Fruit fly (Drosophila melanogaster): ENCODE data around the gene REPTOR-BP.
A peak's percentile ranks its signal among the peaks of the same experiment; 100 is the strongest.

The REPTOR-BP gene

DNA sequence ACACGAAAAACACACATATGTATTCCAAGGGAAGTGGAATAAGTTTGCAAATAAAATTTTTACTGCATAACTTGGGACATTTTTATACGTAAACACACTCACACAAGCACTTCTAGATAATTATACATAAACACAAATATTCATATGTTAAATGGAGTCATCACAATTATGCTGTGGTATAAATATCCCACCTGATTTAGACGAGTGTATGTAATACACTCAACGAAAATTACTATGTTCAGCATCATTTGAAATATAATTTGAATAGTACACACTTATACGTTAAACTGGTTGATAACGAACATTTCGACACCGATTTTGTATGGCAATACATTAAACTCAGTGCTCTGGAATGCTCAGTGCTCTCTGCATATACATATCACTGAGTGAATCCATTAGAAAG is 32.8 kb upstream of the REPTOR-BP start (continued):
- peak; percentile 18 for TF ChIP-seq CG5180 (GFP tag; optimal IDR thresholded peaks at IDR 0.05)
- peak; percentile 44 for TF ChIP-seq Drgx (GFP tag; IDR thresholded peaks at IDR 0.05)
- TF ChIP-seq Ets97D (GFP tag; optimal IDR thresholded peaks at IDR 0.05) = no peak
- TF ChIP-seq lbe (GFP tag; optimal IDR thresholded peaks at IDR 0.05) = peak; percentile 57
- TF ChIP-seq ttk (GFP tag; IDR thresholded peaks at IDR 0.05) = no peak
- no peak for TF ChIP-seq Ssrp (tag; optimal IDR thresholded peaks at IDR 0.05)
- no peak for TF ChIP-seq CG10959 (GFP tag; IDR thresholded peaks at IDR 0.05)
- TF ChIP-seq eve (GFP tag; optimal IDR thresholded peaks at IDR 0.05) = peak in 1 of 2 experiments; percentile 87
- no peak for TF ChIP-seq CG17912 (GFP tag; optimal IDR thresholded peaks at IDR 0.05)
- peak; percentile 36 for TF ChIP-seq ind (GFP tag; optimal IDR thresholded peaks at IDR 0.05)
- no peak for TF ChIP-seq CG17568 (GFP tag; optimal IDR thresholded peaks at IDR 0.05)
- TF ChIP-seq HLH54F (GFP tag; optimal IDR thresholded peaks at IDR 0.05) = no peak
- TF ChIP-seq CG4404 (GFP tag; IDR thresholded peaks at IDR 0.05) = no peak
- TF ChIP-seq hbn (GFP tag; IDR thresholded peaks at IDR 0.05; ENCODE audit: partially characterized antibody) = no peak
- 0 out of 2 replicates have a peak, but pooled peaks have one; percentile 20 for TF ChIP-seq HLH3B (GFP tag; IDR thresholded peaks at IDR 0.05)
- TF ChIP-seq PHDP (tag; optimal IDR thresholded peaks at IDR 0.05) = peak; percentile 47
- no peak for TF ChIP-seq dati (GFP tag; IDR thresholded peaks at IDR 0.05)
- TF ChIP-seq CG11247 (GFP tag; IDR thresholded peaks at IDR 0.05) = no peak
- TF ChIP-seq rib (GFP tag; IDR thresholded peaks at IDR 0.05) = 0 out of 2 replicates have a peak, but pooled peaks have one; percentile 58
- TF ChIP-seq BtbVII (GFP tag; optimal IDR thresholded peaks at IDR 0.05) = peak; percentile 58
- no peak for TF ChIP-seq kah (GFP tag; optimal IDR thresholded peaks at IDR 0.05)
- peak; percentile 82 for TF ChIP-seq sens (GFP tag)
- TF ChIP-seq CG8765 (GFP tag; IDR thresholded peaks at IDR 0.05) = no peak
- peak; percentile 19 for TF ChIP-seq CG9727 (GFP tag; optimal IDR thresholded peaks at IDR 0.05)
- no peak for TF ChIP-seq YL-1 (GFP tag; optimal IDR thresholded peaks at IDR 0.05)
- no peak for TF ChIP-seq Antp (GFP tag; optimal IDR thresholded peaks at IDR 0.05)
- no peak for TF ChIP-seq CG11093 (GFP tag; IDR thresholded peaks at IDR 0.05)
- no peak for TF ChIP-seq CG11085 (GFP tag; IDR thresholded peaks at IDR 0.05)
- no peak for TF ChIP-seq HLH4C (GFP tag; IDR thresholded peaks at IDR 0.05; ENCODE audit: partially characterized antibody)
- no peak for TF ChIP-seq NK7.1 (GFP tag; optimal IDR thresholded peaks at IDR 0.05)
- no peak for TF ChIP-seq sim (GFP tag; IDR thresholded peaks at IDR 0.05)
- peak in 1 of 2 experiments; percentile 28 for TF ChIP-seq Pdp1 (GFP tag; optimal IDR thresholded peaks at IDR 0.05)
- TF ChIP-seq grau (tag; optimal IDR thresholded peaks at IDR 0.05) = peak; percentile 31
- TF ChIP-seq pzg (GFP tag; optimal IDR thresholded peaks at IDR 0.05) = no peak
- peak; percentile 91 for TF ChIP-seq zf30C (GFP tag; optimal IDR thresholded peaks at IDR 0.05)
- TF ChIP-seq Trl (optimal IDR thresholded peaks at IDR 0.05) = peak in 1 of 2 experiments; percentile 7
- peak; percentile 35 for TF ChIP-seq Trl (GFP tag; optimal IDR thresholded peaks at IDR 0.05)
- no peak; the same call in 1 of the 2 replicates for TF ChIP-seq CG17328 (GFP tag; IDR thresholded peaks at IDR 0.05)
- TF ChIP-seq CG12769 (tag; optimal IDR thresholded peaks at IDR 0.05) = peak; percentile 25
- peak; percentile 19 for TF ChIP-seq CG17385 (GFP tag; optimal IDR thresholded peaks at IDR 0.05)
- TF ChIP-seq prd (optimal IDR thresholded peaks at IDR 0.05) = no peak
- TF ChIP-seq prd (GFP tag; IDR thresholded peaks at IDR 0.05) = no peak
- peak; percentile 31 for TF ChIP-seq kni (GFP tag; optimal IDR thresholded peaks at IDR 0.05)
- no peak for TF ChIP-seq gro (GFP tag; optimal IDR thresholded peaks at IDR 0.05)
- no peak for TF ChIP-seq CG7987 (GFP tag; optimal IDR thresholded peaks at IDR 0.05)
- TF ChIP-seq dpn (GFP tag; optimal IDR thresholded peaks at IDR 0.05) = peak; percentile 25 to 32
- TF ChIP-seq ssp (GFP tag; IDR thresholded peaks at IDR 0.05) = no peak
- TF ChIP-seq lov (optimal IDR thresholded peaks at IDR 0.05) = no peak
- no peak for TF ChIP-seq lov (GFP tag; IDR thresholded peaks at IDR 0.05)
- TF ChIP-seq Mes4 (GFP tag; optimal IDR thresholded peaks at IDR 0.05) = no peak
- TF ChIP-seq dm (GFP tag; optimal IDR thresholded peaks at IDR 0.05) = no peak
- TF ChIP-seq otp (GFP tag; IDR thresholded peaks at IDR 0.05) = no peak
- no peak; the same call in 1 of the 2 replicates for TF ChIP-seq CG32532 (GFP tag; IDR thresholded peaks at IDR 0.05)
